Fruit fly (Drosophila melanogaster): ENCODE results near the gene CG42718.

- no peak for TF ChIP-seq CG8478 (optimal IDR thresholded peaks at IDR 0.05)
- no peak for TF ChIP-seq CTCF (optimal IDR thresholded peaks at IDR 0.05)
These were observed 6.7 kb upstream of the CG42718 start, which contains the start of gene CG13038 for dm6 chr3L:16327776-16328175.
